Fruit fly (Drosophila melanogaster) whole organism, prepupa: ENCODE data around the gene CG13643.

Experiments used
- CG10631 ChIP-seq: fragments of 200-800 bp; sonication (Bioruptor generic); optimal IDR thresholded peaks from 2 replicates; lab custom pipeline; 2016; ENCODE audit warnings: missing biosample characterization, missing genetic modification characterization
- CG11294 ChIP-seq: fragments of 200-800 bp; sonication (Bioruptor generic); IDR thresholded peaks from 2 replicates; pipeline ENCODE4 v1.3.6; 2022; ENCODE audit warnings: missing biosample characterization, missing genetic modification characterization
- CG3919 ChIP-seq: fragments of 200-800 bp; sonication (Bioruptor generic); optimal IDR thresholded peaks from 3 replicates; lab custom pipeline; 2016; ENCODE audit warnings: missing biosample characterization, missing genetic modification characterization
- CG4318 ChIP-seq: fragments of 200-800 bp; sonication (Bioruptor generic); optimal IDR thresholded peaks from 3 replicates; lab custom pipeline; 2017; ENCODE audit warnings: missing biosample characterization, mild to moderate bottlenecking, missing genetic modification characterization
- CG6163 ChIP-seq: fragments of 200-800 bp; sonication (Bioruptor generic); IDR thresholded peaks from 3 replicates; pipeline ENCODE4 v1.3.6; 2022; ENCODE audit warnings: missing biosample characterization, missing genetic modification characterization
- CG6276 ChIP-seq: fragments of 200-800 bp; sonication (Bioruptor generic); optimal IDR thresholded peaks from 2 replicates; lab custom pipeline; 2017; ENCODE audit warnings: missing biosample characterization, mild to moderate bottlenecking, missing genetic modification characterization
- CG6808 ChIP-seq: fragments of 200-800 bp; sonication (Bioruptor generic); optimal IDR thresholded peaks from 3 replicates; lab custom pipeline; 2017; ENCODE audit warnings: missing biosample characterization, missing genetic modification characterization, mild to moderate bottlenecking, moderate library complexity, missing genetic modification reagents
- CG6854 ChIP-seq: fragments of 200-800 bp; sonication (Bioruptor generic); optimal IDR thresholded peaks from 2 replicates; lab custom pipeline; 2017; ENCODE audit warnings: missing biosample characterization, mild to moderate bottlenecking, missing genetic modification characterization
- CG7368 ChIP-seq: fragments of 200-800 bp; sonication (Bioruptor generic); optimal IDR thresholded peaks from 3 replicates; lab custom pipeline; 2016; ENCODE audit warnings: missing biosample characterization, missing genetic modification characterization
- CG8319 ChIP-seq: fragments of 200-800 bp; sonication (Bioruptor generic); optimal IDR thresholded peaks from 3 replicates; lab custom pipeline; 2016; ENCODE audit warnings: missing biosample characterization, missing genetic modification characterization
- CG8632 ChIP-seq: fragments of 200-800 bp; sonication (Bioruptor generic); optimal IDR thresholded peaks from 3 replicates; lab custom pipeline; 2016; ENCODE audit warnings: missing biosample characterization, missing genetic modification characterization
- Eip75B ChIP-seq: fragments of 200-800 bp; sonication (Bioruptor generic); optimal IDR thresholded peaks from 3 replicates; lab custom pipeline; 2016; ENCODE audit warnings: missing biosample characterization, missing genetic modification characterization
- Eip93F ChIP-seq: fragments of 200-800 bp; sonication (Bioruptor generic); optimal IDR thresholded peaks from 2 replicates; lab custom pipeline; 2016; ENCODE audit warnings: missing biosample characterization, mild to moderate bottlenecking, missing genetic modification characterization
- Ets96B ChIP-seq: fragments of 200-800 bp; optimal IDR thresholded peaks from 2 replicates; lab custom pipeline; 2019; ENCODE audit warnings: missing biosample characterization, mild to moderate bottlenecking, missing genetic modification characterization, moderate library complexity
- Hr38 ChIP-seq: sonication (Bioruptor generic); optimal IDR thresholded peaks from 2 replicates; lab custom pipeline; 2016; ENCODE audit warnings: missing biosample characterization, missing genetic modification characterization
- Lpt ChIP-seq: fragments of 200-800 bp; sonication (Bioruptor generic); optimal IDR thresholded peaks from 3 replicates; lab custom pipeline; 2016; ENCODE audit warnings: missing biosample characterization, missing genetic modification characterization
- Sox15 ChIP-seq: fragments of 200-800 bp; sonication (Bioruptor generic); optimal IDR thresholded peaks from 3 replicates; lab custom pipeline; 2016; ENCODE audit warnings: missing biosample characterization, missing genetic modification characterization
- cyc ChIP-seq: fragments of 200-800 bp; sonication (Bioruptor generic); optimal IDR thresholded peaks from 3 replicates; lab custom pipeline; 2016; ENCODE audit warnings: missing biosample characterization, missing genetic modification characterization
- fd85E ChIP-seq: fragments of 200-800 bp; sonication (Bioruptor generic); optimal IDR thresholded peaks from 3 replicates; lab custom pipeline; 2016; ENCODE audit warnings: missing biosample characterization, missing genetic modification characterization
- fkh ChIP-seq: fragments of 200-800 bp; sonication (Bioruptor generic); optimal IDR thresholded peaks from 3 replicates; lab custom pipeline; 2017; ENCODE audit warnings: missing biosample characterization, mild to moderate bottlenecking, missing genetic modification characterization, moderate library complexity
- net ChIP-seq: fragments of 200-800 bp; sonication (Bioruptor generic); optimal IDR thresholded peaks from 3 replicates; lab custom pipeline; 2016; ENCODE audit warnings: missing biosample characterization, missing genetic modification characterization
- salr ChIP-seq, 2 experiments: fragments of 200-800 bp; sonication (Bioruptor generic); optimal IDR thresholded peaks; 3 replicates each; lab custom pipeline; 2016 to 2018; ENCODE audit warnings: missing biosample characterization in 2 of 2, missing genetic modification characterization in 2 of 2, mild to moderate bottlenecking in 1 of 2

The CG13643 gene

dm6 chr3R:24850420-24850819 is 55.4 kb downstream of the CG13643 start, which contains the start of gene CG7006 (continued):
- TF ChIP-seq CG6808 (GFP tag; lab: Kevin White, UChicago) (no peak), fd85E (GFP tag; lab: Kevin White, UChicago) (no peak), cyc (peak; percentile 83), CG8319 (GFP tag; lab: Kevin White, UChicago) (no peak), CG6276 (GFP tag; lab: Kevin White, UChicago) (no peak), Lpt (no peak), CG8632 (GFP tag; lab: Kevin White, UChicago) (no peak), CG6163 (GFP tag; lab: Robert Waterston, UW) (no peak), CG7368 (GFP tag; lab: Kevin White, UChicago) (no peak), Ets96B (tag; lab: Kevin White, UChicago) (no peak), Eip93F (no peak), CG4318 (no peak), Sox15 (no peak), net (GFP tag; lab: Kevin White, UChicago) (no peak), fkh (GFP tag; lab: Kevin White, UChicago) (no peak), CG10631 (GFP tag; lab: Kevin White, UChicago) (peak; percentile 67), CG3919 (GFP tag; lab: Kevin White, UChicago) (no peak), Eip75B (GFP tag; lab: Kevin White, UChicago) (no peak), CG6854 (GFP tag; lab: Kevin White, UChicago) (no peak), CG11294 (GFP tag; lab: Robert Waterston, UW) (no peak), salr (GFP tag; optimal IDR thresholded peaks at IDR 0.05; lab: Kevin White, UChicago) (no peak), Hr38 (GFP tag; lab: Kevin White, UChicago) (no peak)
